Worm (Caenorhabditis elegans) whole organism, L4/young adult: ENCODE results near the gene fars-3.

ENCODE experiments used
- W03F9.2 ChIP-seq: fragments of 150-350 bp; optimal IDR thresholded peaks from 2 replicates; lab custom pipeline; 2014; ENCODE audit warnings: missing biosample characterization, missing genetic modification characterization
- dao-5 ChIP-seq: sonication (generic microtip); optimal IDR thresholded peaks from 2 replicates; lab custom pipeline; 2016; ENCODE audit warnings: missing genotype, missing genetic modification characterization, moderate library complexity, missing compliant biosample characterization
- him-1 ChIP-seq: sonication (generic microtip); optimal IDR thresholded peaks from 2 replicates; lab custom pipeline; 2016; ENCODE audit warnings: missing genotype, missing genetic modification reagents, missing genetic modification characterization, missing compliant biosample characterization

fars-3 gene

DNA sequence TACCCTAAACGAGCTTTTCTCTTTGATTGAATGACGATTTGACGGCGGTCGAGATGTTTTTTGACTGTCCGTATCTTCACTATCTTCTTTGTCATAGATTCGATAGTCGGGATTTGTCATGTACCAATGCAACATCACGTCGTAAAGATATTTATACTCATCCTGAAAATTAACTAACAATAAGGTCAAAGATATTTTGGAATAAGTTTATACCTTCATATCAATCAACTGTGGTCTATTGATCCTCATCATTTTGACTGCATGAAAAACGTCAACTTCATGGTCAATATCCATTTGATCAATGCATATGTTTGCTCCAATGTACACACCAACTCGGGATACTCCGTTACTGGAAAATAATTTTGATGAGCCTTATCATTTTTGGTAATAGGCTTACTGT lies 23.5 kb downstream of the fars-3 start:
- TF ChIP-seq dao-5 (no peak), him-1 (tag; lab: Kevin White, UChicago) (no peak), W03F9.2 (tag; lab: Kevin White, UChicago) (no peak)

DNA sequence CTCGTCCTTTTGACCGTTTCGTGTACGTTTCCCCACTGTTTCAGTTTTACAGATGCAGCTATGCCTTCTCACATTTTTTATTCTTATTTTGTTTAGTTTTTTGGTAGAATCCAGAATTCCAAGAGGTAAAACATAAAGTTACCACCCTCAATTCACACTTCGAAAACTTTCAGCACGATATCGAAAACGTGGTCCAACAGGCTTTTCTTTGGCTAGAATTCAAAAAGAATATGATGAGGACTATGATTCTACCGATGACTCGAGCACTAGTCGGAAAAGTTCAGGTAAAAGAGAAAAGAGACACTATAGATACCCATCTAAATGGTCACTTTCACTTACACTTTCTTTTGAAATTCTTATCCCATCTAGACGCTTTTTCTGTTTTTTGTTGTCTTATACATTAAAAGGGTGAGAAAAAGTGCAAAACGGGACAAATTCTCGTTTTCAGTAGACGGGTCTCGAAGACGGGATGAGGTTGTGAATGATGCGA lies 29.6 kb downstream of the fars-3 start, which contains the start of gene M05D6.9:
TSS of gene M05D6.9 (plus strand) at position 51 of the 490 bp plus-strand sequence.
- no peak for TF ChIP-seq W03F9.2 (tag; lab: Kevin White, UChicago)
- no peak for TF ChIP-seq dao-5
- no peak for TF ChIP-seq him-1 (tag; lab: Kevin White, UChicago)

DNA sequence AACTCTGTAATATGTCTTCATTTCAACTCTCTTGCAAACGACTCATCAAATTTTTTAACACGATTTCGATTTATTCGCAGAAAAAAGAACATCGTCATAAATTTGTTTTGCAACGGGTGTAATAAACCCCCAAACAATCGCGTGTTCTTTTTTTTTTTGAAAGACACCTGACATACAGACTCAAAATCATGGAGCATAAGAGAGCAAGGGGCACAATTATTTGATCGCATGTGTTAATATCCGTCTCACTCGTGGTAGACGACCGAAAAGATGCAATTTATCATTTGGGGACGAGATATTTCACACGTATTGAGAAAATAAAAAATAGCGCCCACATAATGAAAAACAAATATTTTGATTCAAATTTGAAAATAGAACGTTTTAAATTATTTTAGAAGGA lies 31.5 kb downstream of the fars-3 start:
- TF ChIP-seq dao-5 (no peak), him-1 (tag; lab: Kevin White, UChicago) (no peak)

DNA sequence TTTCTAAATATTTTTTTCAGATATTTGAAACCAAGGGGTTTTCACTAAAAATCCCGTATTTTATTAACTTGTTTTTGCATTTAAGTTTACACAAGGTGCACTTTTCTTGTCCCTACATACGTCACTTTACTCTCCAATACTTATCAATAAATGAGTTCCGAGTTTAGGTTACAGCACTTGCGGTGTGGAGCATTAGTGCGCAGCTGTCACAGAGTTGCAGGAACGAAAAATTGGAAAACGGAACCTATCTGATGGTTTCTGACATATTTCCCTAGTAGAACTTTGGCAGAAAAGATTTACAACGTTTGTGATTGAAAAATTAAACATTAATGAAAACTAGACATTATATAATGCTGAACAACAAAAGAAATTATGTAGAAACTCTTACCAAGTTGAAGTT lies 33.5 kb downstream of the fars-3 start:
- no peak for TF ChIP-seq dao-5

DNA sequence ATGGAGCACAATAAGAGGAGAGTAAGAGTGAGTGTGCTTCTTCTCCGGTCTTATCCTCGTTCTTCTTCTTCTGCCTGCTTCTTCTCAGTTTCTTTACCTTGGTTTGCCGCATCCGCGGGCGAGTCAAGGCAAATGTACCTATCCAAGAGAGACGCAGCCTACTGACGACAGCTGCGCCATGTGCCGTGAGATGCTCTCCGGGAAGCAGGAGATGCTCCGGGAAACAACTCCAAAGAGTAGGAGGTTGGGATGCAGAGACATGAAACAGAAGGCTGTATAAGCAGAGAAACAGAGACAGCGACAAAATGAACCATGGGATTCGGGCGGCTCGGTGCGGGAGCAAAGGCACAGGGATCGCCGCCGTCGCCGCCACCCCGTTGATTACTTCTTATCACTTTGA lies 34.4 kb downstream of the fars-3 start:
- no peak for TF ChIP-seq W03F9.2 (tag; lab: Kevin White, UChicago)
- no peak for TF ChIP-seq him-1 (tag; lab: Kevin White, UChicago)
- no peak for TF ChIP-seq dao-5

DNA sequence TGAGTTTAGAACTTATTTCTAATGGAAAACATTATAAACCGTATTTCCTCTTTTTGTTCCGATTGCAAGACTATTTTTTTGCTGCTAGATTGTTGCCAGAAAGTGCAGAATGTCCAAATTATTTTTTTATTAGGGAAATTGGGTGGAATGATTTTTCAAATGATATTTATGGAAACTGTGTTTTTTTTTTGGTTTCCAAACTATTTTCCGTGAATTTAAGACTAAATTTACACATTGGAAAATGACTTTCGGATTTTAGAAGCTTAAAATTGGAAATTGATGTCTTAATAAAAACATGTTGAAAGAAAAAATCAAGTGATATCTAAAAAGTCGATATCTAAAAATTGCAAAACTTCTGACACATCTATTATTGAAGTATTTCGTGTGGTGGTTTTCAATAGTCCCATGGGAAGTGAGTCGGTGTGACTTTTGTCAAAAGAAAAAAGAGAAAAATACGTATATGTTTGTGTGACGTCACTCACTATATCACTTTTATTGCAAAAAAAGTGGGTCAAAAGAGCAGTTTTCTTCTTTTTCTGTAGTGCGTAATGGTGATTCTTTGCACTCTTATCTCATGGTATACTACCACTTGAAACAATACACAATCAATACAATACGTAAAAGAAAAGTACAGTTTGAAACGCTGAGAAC lies 39.6 kb downstream of the fars-3 start:
- TF ChIP-seq him-1 (tag; lab: Kevin White, UChicago) (no peak), W03F9.2 (tag; lab: Kevin White, UChicago) (no peak), dao-5 (no peak)

DNA sequence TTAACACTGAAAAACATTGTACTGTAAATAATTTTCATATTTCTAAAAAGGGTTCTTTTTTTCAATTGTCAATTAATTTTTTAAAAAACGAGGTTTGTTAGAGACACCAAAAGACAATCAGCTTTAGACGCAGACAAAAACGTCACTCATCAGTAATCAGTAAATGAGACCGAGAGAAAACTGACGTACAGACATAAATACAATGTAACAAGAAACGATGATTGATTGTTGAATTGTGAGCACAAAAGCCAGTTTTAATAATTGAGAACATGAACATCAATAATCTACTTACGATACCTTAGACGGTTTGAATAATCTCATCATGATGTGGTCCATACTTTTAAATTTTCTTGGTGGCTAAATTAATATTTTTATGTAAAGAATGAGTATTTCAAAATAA lies 42.1 kb downstream of the fars-3 start:
- no peak for TF ChIP-seq him-1 (tag; lab: Kevin White, UChicago)
- no peak for TF ChIP-seq dao-5
- no peak for TF ChIP-seq W03F9.2 (tag; lab: Kevin White, UChicago)

DNA sequence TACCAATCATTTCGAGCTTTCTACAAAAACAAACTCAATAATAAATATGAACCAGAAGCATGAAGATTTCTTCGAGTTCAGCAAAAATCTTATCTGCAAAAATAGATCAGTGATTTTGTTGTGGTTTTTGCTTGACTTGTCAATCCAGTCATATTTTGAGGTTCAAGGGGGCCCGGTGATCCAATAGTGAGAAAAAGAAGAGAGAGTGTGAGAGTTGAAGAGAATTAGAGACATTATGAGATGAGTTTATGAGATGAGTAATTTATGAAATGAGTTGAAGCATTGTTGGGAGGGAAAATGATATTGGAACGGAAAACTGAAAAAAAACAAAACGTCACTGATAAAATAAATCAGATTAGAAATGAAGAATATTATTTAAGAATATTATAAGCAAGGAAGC lies 44.3 kb downstream of the fars-3 start, which contains the start of gene T13H5.1:
TSS of gene T13H5.1 (minus strand) at position 101 of the 400 bp plus-strand sequence.
- TF ChIP-seq W03F9.2 (tag; lab: Kevin White, UChicago) (no peak), dao-5 (no peak), him-1 (tag; lab: Kevin White, UChicago) (no peak)

DNA sequence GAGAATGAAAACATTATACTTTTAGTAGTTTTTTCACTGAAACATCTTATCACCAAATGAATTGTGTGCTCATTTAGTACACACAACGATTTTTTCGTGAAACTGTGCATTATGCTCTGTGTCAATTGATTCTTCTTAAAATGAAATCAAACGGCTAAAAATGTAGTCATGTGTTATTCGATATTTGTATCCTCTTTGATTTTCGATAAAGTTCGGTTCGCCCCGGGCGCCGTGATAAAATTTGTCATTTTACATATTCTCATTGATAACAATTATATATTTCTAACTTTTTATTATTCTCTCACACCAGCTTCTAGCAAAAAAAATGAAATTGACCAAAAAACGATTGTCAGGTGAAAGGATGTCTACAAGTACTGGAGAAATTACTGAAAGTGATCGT lies 50.1 kb downstream of the fars-3 start, which contains the start of gene ctg-2:
TSS of gene ctg-2 (plus strand) at position 326 of the 400 bp plus-strand sequence.
- TF ChIP-seq dao-5 (no peak), him-1 (tag; lab: Kevin White, UChicago) (no peak), W03F9.2 (tag; lab: Kevin White, UChicago) (no peak)

DNA sequence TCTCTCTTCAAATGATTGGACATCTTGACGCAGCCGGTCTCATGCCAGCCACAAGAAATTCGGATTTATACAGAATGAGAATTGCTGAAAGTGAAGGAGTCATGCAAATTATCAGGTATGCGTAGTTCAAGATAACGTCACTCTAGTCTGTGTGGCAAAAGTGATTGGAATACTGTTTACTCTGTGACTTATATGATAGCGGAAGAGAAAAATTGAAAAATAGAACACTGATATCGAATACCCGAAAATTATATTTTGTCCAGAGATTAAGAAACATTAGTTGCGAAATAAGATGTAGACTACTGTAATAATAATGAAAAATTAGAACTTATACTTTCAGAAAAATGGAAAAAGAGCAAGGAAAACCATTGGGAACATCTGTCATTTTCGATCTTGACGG lies 50.9 kb downstream of the fars-3 start:
- no peak for TF ChIP-seq him-1 (tag; lab: Kevin White, UChicago)
- no peak for TF ChIP-seq W03F9.2 (tag; lab: Kevin White, UChicago)
- no peak for TF ChIP-seq dao-5
